Fruit fly (Drosophila melanogaster) whole organism, embryonic: ENCODE results near the gene Fatp1.

Experiments
- Abd-B ChIP-seq: fragments of 200-800 bp; sonication (Bioruptor generic); optimal IDR thresholded peaks from 2 replicates; lab custom pipeline; 2018; ENCODE audit warnings: missing biosample characterization, mild to moderate bottlenecking, missing genetic modification characterization, moderate library complexity
- Adf1 ChIP-seq: fragments of 200-800 bp; sonication (Bioruptor generic); IDR thresholded peaks from 2 replicates; pipeline ENCODE4 v1.3.6; 2022; ENCODE audit warnings: missing biosample characterization, missing genetic modification characterization
- Bteb2 ChIP-seq: fragments of 200-800 bp; sonication (Bioruptor generic); optimal IDR thresholded peaks from 2 replicates; lab custom pipeline; 2016; ENCODE audit warnings: missing biosample characterization, missing genetic modification characterization
- CG10274 ChIP-seq: fragments of 200-800 bp; sonication (Bioruptor generic); optimal IDR thresholded peaks from 3 replicates; lab custom pipeline; 2017; ENCODE audit warnings: missing biosample characterization, mild to moderate bottlenecking, missing genetic modification characterization
- CG11560 ChIP-seq: fragments of 200-800 bp; sonication (Bioruptor generic); IDR thresholded peaks from 3 replicates; pipeline ENCODE4 v1.3.6; 2022; ENCODE audit warnings: missing biosample characterization, missing genetic modification characterization
- CG12104 ChIP-seq: fragments of 200-800 bp; sonication (Bioruptor generic); optimal IDR thresholded peaks from 3 replicates; lab custom pipeline; 2016; ENCODE audit warnings: missing biosample characterization, missing genetic modification characterization
- CG1233 ChIP-seq: fragments of 200-800 bp; sonication (Bioruptor generic); optimal IDR thresholded peaks from 4 replicates; lab custom pipeline; 2018; ENCODE audit warnings: missing biosample characterization, mild to moderate bottlenecking, missing genetic modification characterization
- CG12391 ChIP-seq: fragments of 200-800 bp; sonication (Bioruptor generic); optimal IDR thresholded peaks from 3 replicates; lab custom pipeline; 2018; ENCODE audit warnings: missing biosample characterization, mild to moderate bottlenecking, missing genetic modification characterization, moderate library complexity
- CG13894 ChIP-seq: fragments of 200-800 bp; sonication (Bioruptor generic); optimal IDR thresholded peaks from 3 replicates; lab custom pipeline; 2018; ENCODE audit warnings: missing biosample characterization, mild to moderate bottlenecking, missing genetic modification characterization, moderate library complexity
- CG15601 ChIP-seq: fragments of 200-800 bp; sonication (Bioruptor generic); optimal IDR thresholded peaks from 3 replicates; lab custom pipeline; 2019; ENCODE audit warnings: missing biosample characterization, mild to moderate bottlenecking, missing genetic modification characterization, moderate library complexity
- CG16815 ChIP-seq: fragments of 200-800 bp; sonication (Bioruptor generic); optimal IDR thresholded peaks from 3 replicates; lab custom pipeline; 2017; ENCODE audit warnings: missing biosample characterization, mild to moderate bottlenecking, missing genetic modification characterization
- CG17385 ChIP-seq: fragments of 200-800 bp; sonication (Bioruptor generic); optimal IDR thresholded peaks from 3 replicates; lab custom pipeline; 2018; ENCODE audit warnings: missing biosample characterization, mild to moderate bottlenecking, missing genetic modification characterization
- CG17829 ChIP-seq: fragments of 200-800 bp; optimal IDR thresholded peaks from 2 replicates; lab custom pipeline; 2019; ENCODE audit warnings: missing biosample characterization, mild to moderate bottlenecking, missing genetic modification characterization, moderate library complexity
- CG18619 ChIP-seq: fragments of 200-800 bp; sonication (Bioruptor generic); optimal IDR thresholded peaks from 3 replicates; lab custom pipeline; 2017; ENCODE audit warnings: missing biosample characterization, mild to moderate bottlenecking, missing genetic modification characterization
- CG2889 ChIP-seq: fragments of 200-800 bp; sonication (Bioruptor generic); IDR thresholded peaks from 3 replicates; pipeline ENCODE4 v1.3.6; 2022; ENCODE audit warnings: missing biosample characterization, missing genetic modification characterization
- CG3407 ChIP-seq: fragments of 200-800 bp; sonication (Bioruptor generic); optimal IDR thresholded peaks from 2 replicates; lab custom pipeline; 2018; ENCODE audit warnings: missing biosample characterization, mild to moderate bottlenecking, missing genetic modification characterization
- CG34224 ChIP-seq: fragments of 200-800 bp; sonication (Bioruptor generic); IDR thresholded peaks from 3 replicates; pipeline ENCODE4 v1.3.6; 2022; ENCODE audit warnings: missing biosample characterization, missing genetic modification characterization; ENCODE audit not compliant: partially characterized antibody
- CG3847 ChIP-seq: fragments of 200-800 bp; sonication (Bioruptor generic); IDR thresholded peaks from 2 replicates; pipeline ENCODE4 v1.3.6; 2022; ENCODE audit warnings: missing biosample characterization, missing genetic modification characterization
- CG6689 ChIP-seq: fragments of 200-800 bp; sonication (Bioruptor generic); IDR thresholded peaks from 2 replicates; pipeline ENCODE4 v1.3.6; 2022; ENCODE audit warnings: missing biosample characterization, missing genetic modification characterization
- CG7556 ChIP-seq: fragments of 200-800 bp; sonication (Bioruptor generic); optimal IDR thresholded peaks from 2 replicates; lab custom pipeline; 2017; ENCODE audit warnings: missing biosample characterization, mild to moderate bottlenecking, missing genetic modification characterization
- Dip2 ChIP-seq: fragments of 200-800 bp; sonication (Bioruptor generic); IDR thresholded peaks from 2 replicates; pipeline ENCODE4 v1.3.6; 2022; ENCODE audit warnings: missing biosample characterization, missing genetic modification characterization
- Dp ChIP-seq: fragments of 200-800 bp; sonication (Bioruptor generic); optimal IDR thresholded peaks from 2 replicates; lab custom pipeline; 2018; ENCODE audit warnings: missing biosample characterization, mild to moderate bottlenecking, missing genetic modification characterization, moderate library complexity
- GATAe ChIP-seq: fragments of 200-800 bp; sonication (Bioruptor generic); conservative IDR thresholded peaks from 2 replicates; pipeline ENCODE4 v1.3.6; 2022; ENCODE audit warnings: missing biosample characterization, missing genetic modification characterization
- HLH3B ChIP-seq: fragments of 200-800 bp; sonication (Bioruptor generic); IDR thresholded peaks from 2 replicates; pipeline ENCODE4 v1.3.6; 2022; ENCODE audit warnings: missing biosample characterization, missing genetic modification characterization
- Hmr ChIP-seq: fragments of 200-800 bp; sonication (Bioruptor generic); optimal IDR thresholded peaks from 3 replicates; lab custom pipeline; 2017; ENCODE audit warnings: mild to moderate bottlenecking, missing biosample characterization, missing genetic modification reagents, missing genetic modification characterization
- Hmx ChIP-seq: fragments of 200-800 bp; sonication (Bioruptor generic); optimal IDR thresholded peaks from 2 replicates; lab custom pipeline; 2016; ENCODE audit warnings: missing biosample characterization, missing genetic modification characterization
- Mad ChIP-seq: fragments of 200-800 bp; sonication (Bioruptor generic); optimal IDR thresholded peaks from 2 replicates; lab custom pipeline; 2016; ENCODE audit warnings: missing biosample characterization, missing genetic modification characterization
- Meics ChIP-seq: fragments of 200-800 bp; sonication (Bioruptor generic); optimal IDR thresholded peaks from 2 replicates; lab custom pipeline; 2017; ENCODE audit warnings: missing biosample characterization, mild to moderate bottlenecking, missing genetic modification characterization
- NC2β ChIP-seq: fragments of 200-800 bp; sonication (Bioruptor generic); optimal IDR thresholded peaks from 2 replicates; lab custom pipeline; 2016; ENCODE audit warnings: missing biosample characterization, missing genetic modification characterization
- Neu2 ChIP-seq: fragments of 200-800 bp; sonication (Bioruptor generic); optimal IDR thresholded peaks from 3 replicates; lab custom pipeline; 2016; ENCODE audit warnings: missing biosample characterization, missing genetic modification characterization, borderline replicate concordance
- NfI ChIP-seq: fragments of 200-800 bp; sonication (Bioruptor generic); optimal IDR thresholded peaks from 3 replicates; lab custom pipeline; 2018; ENCODE audit warnings: missing biosample characterization, mild to moderate bottlenecking, missing genetic modification characterization, moderate library complexity
- Ptx1 ChIP-seq: fragments of 200-800 bp; sonication (Bioruptor generic); IDR thresholded peaks from 2 replicates; pipeline ENCODE4 v1.3.6; 2022; ENCODE audit warnings: missing biosample characterization, missing genetic modification characterization
- Side ChIP-seq: fragments of 200-800 bp; sonication (Bioruptor generic); optimal IDR thresholded peaks from 2 replicates; lab custom pipeline; 2016; ENCODE audit warnings: missing biosample characterization, missing genetic modification characterization
- Ssrp ChIP-seq: fragments of 200-800 bp; sonication (Bioruptor generic); optimal IDR thresholded peaks from 2 replicates; lab custom pipeline; 2018; ENCODE audit warnings: missing biosample characterization, mild to moderate bottlenecking, missing genetic modification characterization, moderate library complexity
- Trl ChIP-seq, 3 experiments: fragments of >200 bp in 2 of 3; fragments of 200-800 bp in 1 of 3; sonication (Bioruptor generic) in 1 of 3; optimal IDR thresholded peaks; 2 replicates in 1 of 3; 3 replicates in 2 of 3; lab custom pipeline; 2016 to 2017; ENCODE audit warnings: missing biosample characterization in 1 of 3, missing genetic modification characterization in 1 of 3
- amos ChIP-seq: fragments of 200-800 bp; sonication (Bioruptor generic); IDR thresholded peaks from 2 replicates; pipeline ENCODE4 v1.3.6; 2022; ENCODE audit warnings: missing biosample characterization, missing genetic modification characterization; ENCODE audit not compliant: partially characterized antibody
- chinmo ChIP-seq: fragments of 200-800 bp; sonication (Bioruptor generic); IDR thresholded peaks from 4 replicates; pipeline ENCODE4 v1.3.6; 2022; ENCODE audit warnings: missing biosample characterization, missing genetic modification characterization; ENCODE audit not compliant: partially characterized antibody
- fu2 ChIP-seq: fragments of 200-800 bp; sonication (Bioruptor generic); optimal IDR thresholded peaks from 2 replicates; lab custom pipeline; 2016; ENCODE audit warnings: missing biosample characterization, missing genetic modification characterization
- inv ChIP-seq: fragments of 200-800 bp; sonication (Bioruptor generic); IDR thresholded peaks from 2 replicates; pipeline ENCODE4 v1.3.6; 2022; ENCODE audit warnings: missing biosample characterization, missing genetic modification characterization; ENCODE audit not compliant: partially characterized antibody
- jigr1 ChIP-seq: fragments of 200-800 bp; sonication (Bioruptor generic); IDR thresholded peaks from 3 replicates; pipeline ENCODE4 v1.3.6; 2022; ENCODE audit warnings: missing biosample characterization, missing genetic modification characterization
- knrl ChIP-seq: fragments of 200-800 bp; sonication (Bioruptor generic); IDR thresholded peaks from 3 replicates; pipeline ENCODE4 v1.3.6; 2022; ENCODE audit warnings: missing biosample characterization, missing genetic modification characterization; ENCODE audit not compliant: partially characterized antibody
- lov ChIP-seq, 2 experiments: fragments of 200-800 bp in 1 of 2; fragments of >200 bp in 1 of 2; sonication (Bioruptor generic) in 1 of 2; IDR thresholded peaks in 1 of 2; optimal IDR thresholded peaks in 1 of 2; 2 replicates in 1 of 2; 3 replicates in 1 of 2; pipeline versions ENCODE4 v1.3.6 to Lab custom; 2017 to 2022; ENCODE audit warnings: missing biosample characterization in 1 of 2, missing genetic modification characterization in 1 of 2
- pnt ChIP-seq: fragments of 200-800 bp; sonication (Bioruptor generic); optimal IDR thresholded peaks from 3 replicates; lab custom pipeline; 2016; ENCODE audit warnings: missing biosample characterization, missing genetic modification characterization
- psq ChIP-seq: fragments of 200-800 bp; sonication (Bioruptor generic); optimal IDR thresholded peaks from 2 replicates; lab custom pipeline; 2017; ENCODE audit warnings: missing biosample characterization, missing genetic modification characterization
- row ChIP-seq: fragments of 200-800 bp; sonication (Bioruptor generic); IDR thresholded peaks from 3 replicates; pipeline ENCODE4 v1.3.6; 2022; ENCODE audit warnings: missing biosample characterization, missing genetic modification characterization
- schlank ChIP-seq: fragments of 200-800 bp; sonication (Bioruptor generic); optimal IDR thresholded peaks from 2 replicates; lab custom pipeline; 2018; ENCODE audit warnings: missing biosample characterization, mild to moderate bottlenecking, missing genetic modification characterization
- sisA ChIP-seq: fragments of 200-800 bp; sonication (Bioruptor generic); IDR thresholded peaks from 2 replicates; pipeline ENCODE4 v1.3.6; 2022; ENCODE audit warnings: missing biosample characterization, missing genetic modification characterization
- so ChIP-seq: fragments of 200-800 bp; sonication (Bioruptor generic); IDR thresholded peaks from 3 replicates; pipeline ENCODE4 v1.3.6; 2022; ENCODE audit warnings: missing biosample characterization, missing genetic modification characterization

Gene Fatp1

DNA sequence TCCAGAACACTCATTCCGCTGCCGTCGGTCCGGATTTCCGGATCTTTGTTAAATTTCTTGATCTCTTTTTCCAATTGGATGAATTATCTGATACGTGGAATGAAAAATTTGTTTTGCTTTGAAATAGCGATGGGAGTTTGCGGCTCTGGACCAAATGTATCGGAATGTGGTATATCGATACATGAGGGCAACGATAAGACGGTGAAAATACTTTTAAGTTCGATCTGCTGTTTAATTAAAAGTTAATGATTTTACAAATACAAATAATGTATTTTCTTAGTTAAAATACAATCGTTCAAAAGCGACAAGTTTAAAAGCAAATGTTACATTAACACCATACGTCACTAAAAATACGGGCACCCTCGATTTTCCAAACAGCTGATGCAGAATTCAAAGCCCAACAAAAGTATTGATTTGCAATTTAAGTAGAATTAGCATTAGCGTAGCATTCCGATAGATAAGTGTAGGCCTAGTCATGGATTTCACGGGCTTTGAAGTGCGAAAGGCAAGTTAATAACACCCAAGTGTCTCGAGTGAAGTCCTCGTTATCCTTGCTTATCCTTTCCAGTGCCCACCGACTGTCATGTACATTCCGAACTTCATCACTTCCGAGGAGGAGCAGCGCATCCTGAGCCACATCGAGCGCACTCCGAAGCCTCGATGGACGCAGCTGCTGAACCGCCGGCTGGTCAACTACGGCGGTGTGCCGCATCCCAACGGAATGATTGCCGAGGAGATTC lies 28.4 kb downstream of the Fatp1 start, which contains the start of the genes Cog4 and CG6144 (continued):
- TF ChIP-seq CG12104 (no peak), Hmr (no peak), CG13894 (tag; lab: Kevin White, UChicago) (no peak), Hmx (peak; percentile 41), CG17385 (GFP tag; lab: Kevin White, UChicago) (no peak), CG11560 (tag; lab: Robert Waterston, UW) (no peak), CG1233 (GFP tag; lab: Kevin White, UChicago) (no peak), pnt (GFP tag; lab: Kevin White, UChicago) (no peak), amos (GFP tag; lab: Robert Waterston, UW) (peak; percentile 77), Bteb2 (GFP tag; lab: Kevin White, UChicago) (no peak), Dp (peak; percentile 45), CG12391 (tag; lab: Kevin White, UChicago) (peak; percentile 54), Mad (no peak), Abd-B (GFP tag; lab: Kevin White, UChicago) (no peak), HLH3B (no peak), inv (peak; percentile 68), CG17829 (tag; lab: Kevin White, UChicago) (peak; percentile 27), Ptx1 (GFP tag; lab: Robert Waterston, UW) (peak; percentile 19; the same call in 1 of the 2 replicates), GATAe (GFP tag; lab: Robert Waterston, UW) (no peak), CG16815 (GFP tag; lab: Kevin White, UChicago) (no peak), CG15601 (tag; lab: Kevin White, UChicago) (no peak), NC2β (GFP tag; lab: Kevin White, UChicago) (no peak), Neu2 (GFP tag; lab: Kevin White, UChicago) (no peak), so (GFP tag; lab: Robert Waterston, UW) (no peak), chinmo (GFP tag; lab: Robert Waterston, UW) (0 out of 4 replicates have a peak, but pooled peaks have one; percentile 73), CG3847 (GFP tag; lab: Robert Waterston, UW) (no peak), Dip2 (GFP tag; lab: Robert Waterston, UW) (no peak), row (peak; percentile 84), CG6689 (GFP tag; lab: Robert Waterston, UW) (peak; percentile 63), NfI (GFP tag; lab: Kevin White, UChicago) (no peak), CG2889 (GFP tag; lab: Robert Waterston, UW) (no peak), CG18619 (no peak), psq (GFP tag; lab: Kevin White, UChicago) (no peak), Side (GFP tag; lab: Kevin White, UChicago) (peak; percentile 33), schlank (no peak), Adf1 (GFP tag; lab: Robert Waterston, UW) (no peak), CG7556 (GFP tag; lab: Kevin White, UChicago) (no peak), fu2 (no peak), knrl (GFP tag; lab: Robert Waterston, UW) (peak; percentile 77), Ssrp (tag; lab: Kevin White, UChicago) (no peak), Trl (optimal IDR thresholded peaks at IDR 0.05; lab: Kevin White, UChicago) (no peak), Trl (GFP tag; optimal IDR thresholded peaks at IDR 0.05; lab: Kevin White, UChicago) (peak; percentile 62), CG10274 (GFP tag; lab: Kevin White, UChicago) (no peak), jigr1 (GFP tag; lab: Robert Waterston, UW) (no peak), CG34224 (GFP tag; lab: Robert Waterston, UW) (peak; percentile 82), CG3407 (GFP tag; lab: Kevin White, UChicago) (no peak), Meics (GFP tag; lab: Kevin White, UChicago) (no peak), lov (optimal IDR thresholded peaks at IDR 0.05; lab: Kevin White, UChicago) (no peak), lov (GFP tag; IDR thresholded peaks at IDR 0.05; lab: Robert Waterston, UW) (no peak), sisA (GFP tag; lab: Robert Waterston, UW) (peak; percentile 21; the same call in 1 of the 2 replicates)
